Worm (Caenorhabditis elegans) whole organism, midembryonic: ENCODE data around the gene C56E6.2.

Experiments used
- T22C8.4 ChIP-seq: fragments of 200-800 bp; sonication (Bioruptor generic); IDR thresholded peaks from 2 replicates; pipeline ENCODE4 v1.3.6; 2022; ENCODE audit warnings: missing genetic modification characterization, missing compliant biosample characterization
- cog-1 ChIP-seq: sonication (generic microtip); optimal IDR thresholded peaks from 2 replicates; lab custom pipeline; 2016; ENCODE audit warnings: missing genetic modification characterization, missing compliant biosample characterization
- flt-1 ChIP-seq: fragments of 200-800 bp; sonication (Bioruptor generic); IDR thresholded peaks from 2 replicates; pipeline ENCODE4 v1.3.6; 2022; ENCODE audit warnings: missing genetic modification characterization, missing compliant biosample characterization
- klf-2 ChIP-seq: fragments of 200-800 bp; sonication (Bioruptor generic); conservative IDR thresholded peaks from 2 replicates; pipeline ENCODE4 v1.3.6; 2022; ENCODE audit warnings: missing genetic modification reagents, missing genetic modification characterization, missing compliant biosample characterization
- med-1 ChIP-seq: sonication (generic microtip); optimal IDR thresholded peaks from 2 replicates; lab custom pipeline; 2017; ENCODE audit warnings: missing genetic modification characterization, mild to moderate bottlenecking, missing compliant biosample characterization, antibody characterized with exemption, missing genetic modification reagents; ENCODE audit not compliant: insufficient read depth
- ref-1 ChIP-seq: fragments of 200-800 bp; sonication (Bioruptor generic); conservative IDR thresholded peaks from 2 replicates; pipeline ENCODE4 v1.3.6; 2022; ENCODE audit warnings: missing genetic modification reagents, missing genetic modification characterization, missing compliant biosample characterization
- tab-1 ChIP-seq: fragments of 200-800 bp; sonication (Bioruptor generic); IDR thresholded peaks from 2 replicates; pipeline ENCODE4 v1.3.6; 2022; ENCODE audit warnings: missing genetic modification characterization, missing compliant biosample characterization
- ztf-23 ChIP-seq: fragments of 200-800 bp; sonication (Bioruptor generic); IDR thresholded peaks from 2 replicates; pipeline ENCODE4 v1.3.6; 2022; ENCODE audit warnings: missing genetic modification reagents, missing genetic modification characterization, missing compliant biosample characterization
- ztf-29 ChIP-seq: fragments of 200-800 bp; sonication (Bioruptor generic); IDR thresholded peaks from 2 replicates; pipeline ENCODE4 v1.3.6; 2022; ENCODE audit warnings: missing genetic modification reagents, missing genetic modification characterization, missing compliant biosample characterization

DNA sequence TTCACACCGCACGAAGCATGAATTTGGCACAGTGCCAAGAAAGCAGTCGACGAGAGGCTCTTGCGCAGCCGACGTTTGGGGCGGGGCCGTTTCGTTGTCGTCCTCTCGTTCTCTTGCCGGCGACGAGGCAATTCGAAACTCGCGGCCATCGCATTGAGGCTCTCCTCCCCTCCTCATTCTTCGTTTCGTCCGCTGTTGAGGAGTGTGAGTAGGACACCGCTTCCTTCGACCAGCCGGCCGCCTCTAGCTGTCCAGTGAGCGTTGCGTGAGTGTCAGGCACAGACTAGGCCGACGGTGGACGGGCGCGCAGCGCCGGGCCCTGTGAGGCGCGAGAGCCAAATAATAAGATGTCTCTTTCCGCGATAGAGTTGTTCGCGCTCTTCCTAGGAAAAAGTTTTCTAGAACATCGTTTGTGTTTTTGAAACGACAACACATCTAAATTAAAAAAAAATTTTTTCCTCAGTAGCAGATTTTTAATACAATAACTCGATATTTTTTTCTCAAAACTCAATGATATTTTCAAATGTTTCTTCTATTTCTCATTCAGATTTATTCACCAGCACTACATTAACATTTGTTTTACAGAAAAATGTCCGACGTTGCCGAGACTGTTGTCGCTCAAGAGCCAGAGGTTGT, 32.8 kb upstream of the C56E6.2 start, which contains the start of the genes T28D9.11 and T28D9.1:
- TF ChIP-seq ztf-23 (GFP tag; lab: Robert Waterston, UW), result peak; percentile 64; the same call in 1 of the 2 replicates
- TF ChIP-seq med-1, result no peak
- TF ChIP-seq klf-2 (GFP tag; lab: Robert Waterston, UW), result no peak; the same call in 1 of the 2 replicates
- TF ChIP-seq ref-1 (GFP tag; lab: Robert Waterston, UW), result no peak
- TF ChIP-seq tab-1 (GFP tag; lab: Robert Waterston, UW), result peak; percentile 65; the same call in 1 of the 2 replicates
- TF ChIP-seq cog-1, result peak; percentile 29
- TF ChIP-seq ztf-29 (GFP tag; lab: Robert Waterston, UW), result peak; percentile 7; the same call in 1 of the 2 replicates
- no peak for TF ChIP-seq T22C8.4 (GFP tag; lab: Robert Waterston, UW)
- peak; percentile 64; the same call in 1 of the 2 replicates for TF ChIP-seq flt-1 (GFP tag; lab: Robert Waterston, UW)
